Worm (Caenorhabditis elegans): ENCODE results near the gene wht-4.

DNA sequence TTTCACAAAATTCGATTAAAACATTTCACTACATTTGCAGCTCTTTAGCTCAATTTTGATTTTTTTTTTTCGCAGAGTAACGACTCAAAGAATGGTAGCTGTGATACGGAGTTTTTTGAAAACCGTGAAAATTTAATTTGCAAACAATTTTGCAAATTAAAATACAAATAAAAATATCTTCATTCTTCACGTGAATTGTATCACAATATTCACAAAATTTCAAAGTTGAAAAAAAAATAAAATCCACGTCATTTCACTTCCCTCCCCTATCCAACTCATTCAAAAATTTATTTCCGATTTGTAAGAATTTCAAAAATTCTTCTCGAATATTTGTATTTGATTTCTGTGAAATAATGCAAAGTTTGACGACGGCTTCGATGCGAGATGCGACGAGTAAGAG lies at the start of gene wht-4:
- TF ChIP-seq hlh-12 (tag; optimal IDR thresholded peaks at IDR 0.05), result no peak
- no peak for TF ChIP-seq B0336.3 (GFP tag; IDR thresholded peaks at IDR 0.05)
- no peak for TF ChIP-seq ceh-58 (GFP tag; IDR thresholded peaks at IDR 0.05)

Data from whole organism, young adult.